Worm (Caenorhabditis elegans) whole organism, early embryonic: ENCODE measurements around the gene clec-145.

Experiments used
- B0310.2 ChIP-seq: sonication (generic microtip); optimal IDR thresholded peaks from 2 replicates; lab custom pipeline; 2016; ENCODE audit warnings: mild to moderate bottlenecking, missing genetic modification characterization, missing compliant biosample characterization
- ama-1 ChIP-seq: fragments of 150-350 bp; optimal IDR thresholded peaks from 2 replicates; lab custom pipeline; 2014
- ceh-13 ChIP-seq: fragments of 200-800 bp; sonication (Bioruptor generic); optimal IDR thresholded peaks from 2 replicates; lab custom pipeline; 2018; ENCODE audit warnings: mild to moderate bottlenecking, missing genetic modification characterization, missing compliant biosample characterization
- ets-7 ChIP-seq: sonication (generic microtip); optimal IDR thresholded peaks from 2 replicates; lab custom pipeline; 2016; ENCODE audit warnings: missing genotype, missing genetic modification characterization, missing compliant biosample characterization
- flt-1 ChIP-seq: fragments of 200-800 bp; sonication (Bioruptor generic); IDR thresholded peaks from 2 replicates; pipeline ENCODE4 v1.3.6; 2022; ENCODE audit warnings: missing genetic modification characterization, missing compliant biosample characterization
- hmbx-1 ChIP-seq: sonication (generic microtip); optimal IDR thresholded peaks from 2 replicates; lab custom pipeline; 2016; ENCODE audit warnings: mild to moderate bottlenecking, missing genetic modification characterization, missing compliant biosample characterization
- hnd-1 ChIP-seq: sonication (generic microtip); optimal IDR thresholded peaks from 2 replicates; lab custom pipeline; 2016; ENCODE audit warnings: missing genetic modification characterization, missing compliant biosample characterization
- sea-1 ChIP-seq: fragments of 200-800 bp; sonication (Bioruptor generic); conservative IDR thresholded peaks from 2 replicates; pipeline ENCODE4 v1.3.6; 2022; ENCODE audit warnings: missing genetic modification characterization, missing compliant biosample characterization
- tbx-11 ChIP-seq: fragments of 200-800 bp; sonication (Bioruptor generic); IDR thresholded peaks from 2 replicates; pipeline ENCODE4 v1.3.6; 2022; ENCODE audit warnings: missing genetic modification characterization, missing compliant biosample characterization
- tbx-37 ChIP-seq: fragments of 200-800 bp; sonication (Bioruptor generic); conservative IDR thresholded peaks from 2 replicates; pipeline ENCODE4 v1.3.6; 2022; ENCODE audit warnings: missing genetic modification reagents, missing genetic modification characterization, missing compliant biosample characterization
- tra-4 ChIP-seq: sonication (generic microtip); optimal IDR thresholded peaks from 2 replicates; lab custom pipeline; 2017; ENCODE audit warnings: missing genetic modification characterization, missing compliant biosample characterization

ce11 chrII:13585655-13586170 lies 4.6 kb downstream of the clec-145 start, which contains the start of gene Y48E1B.8:
- TF ChIP-seq ama-1 (lab: Kevin White, UChicago): no peak
- no peak for TF ChIP-seq flt-1
- no peak for TF ChIP-seq hmbx-1 (tag; lab: Kevin White, UChicago)
- TF ChIP-seq hnd-1 (tag; lab: Kevin White, UChicago): no peak
- no peak for TF ChIP-seq B0310.2 (tag; lab: Kevin White, UChicago)
- no peak for TF ChIP-seq sea-1 (GFP tag; lab: Robert Waterston, UW)
- TF ChIP-seq tra-4: no peak
- no peak for TF ChIP-seq ceh-13 (GFP tag; lab: Kevin White, UChicago)
- TF ChIP-seq ets-7: no peak
- no peak for TF ChIP-seq tbx-37 (GFP tag; lab: Robert Waterston, UW)
- no peak for TF ChIP-seq tbx-11
